Worm (Caenorhabditis elegans) whole organism, L1 larva: ENCODE data around the gene nhr-96.

ENCODE experiments used
- aly-2 ChIP-seq: fragments of 150-350 bp; optimal IDR thresholded peaks from 2 replicates; lab custom pipeline; 2014; ENCODE audit warnings: missing biosample characterization, missing genetic modification characterization
- ceh-88 ChIP-seq: fragments of 200-800 bp; sonication (Bioruptor generic); IDR thresholded peaks from 2 replicates; pipeline ENCODE4 v1.3.6; 2022; ENCODE audit warnings: missing genetic modification characterization, missing compliant biosample characterization
- ceh-90 ChIP-seq: sonication (generic microtip); optimal IDR thresholded peaks from 2 replicates; lab custom pipeline; 2016; ENCODE audit warnings: missing genetic modification characterization, missing compliant biosample characterization
- egl-27 ChIP-seq, 2 experiments: fragments of 150-350 bp in 1 of 2; sonication (generic microtip); optimal IDR thresholded peaks; 3 replicates each; lab custom pipeline; 2017 to 2018; ENCODE audit warnings: missing biosample characterization in 2 of 2, missing genetic modification characterization in 2 of 2, missing genetic modification reagents in 2 of 2
- fkh-8 ChIP-seq: sonication (generic microtip); optimal IDR thresholded peaks from 2 replicates; lab custom pipeline; 2016; ENCODE audit warnings: mild to moderate bottlenecking, missing genetic modification characterization, missing compliant biosample characterization
- grh-1 ChIP-seq: fragments of 200-800 bp; sonication (Bioruptor generic); IDR thresholded peaks from 2 replicates; pipeline ENCODE4 v1.3.6; 2022; ENCODE audit warnings: missing genetic modification reagents, missing genetic modification characterization, missing compliant biosample characterization
- lin-13 ChIP-seq: fragments of 150-350 bp; optimal IDR thresholded peaks from 2 replicates; lab custom pipeline; 2014; ENCODE audit warnings: missing biosample characterization, missing genetic modification reagents, missing genetic modification characterization
- mep-1 ChIP-seq: fragments of 150-350 bp; optimal IDR thresholded peaks from 2 replicates; lab custom pipeline; 2014; ENCODE audit warnings: missing biosample characterization, missing genetic modification characterization
- nhr-19 ChIP-seq: fragments of 200-800 bp; sonication (Bioruptor generic); conservative IDR thresholded peaks from 2 replicates; pipeline ENCODE4 v1.3.6; 2022; ENCODE audit warnings: missing genetic modification characterization, missing compliant biosample characterization
- nhr-28 ChIP-seq: fragments of 150-350 bp; optimal IDR thresholded peaks from 2 replicates; lab custom pipeline; 2014; ENCODE audit warnings: missing biosample characterization, missing genetic modification characterization
- nhr-76 ChIP-seq: sonication (generic microtip); optimal IDR thresholded peaks from 2 replicates; lab custom pipeline; 2017; ENCODE audit warnings: missing biosample characterization, missing genetic modification characterization
- pqm-1 ChIP-seq: sonication (generic microtip); optimal IDR thresholded peaks from 3 replicates; lab custom pipeline; 2017; ENCODE audit warnings: missing biosample characterization, missing genetic modification characterization
- unc-62 ChIP-seq: fragments of 150-350 bp; optimal IDR thresholded peaks from 2 replicates; lab custom pipeline; 2014; ENCODE audit warnings: missing biosample characterization, missing genetic modification reagents, missing genetic modification characterization
- zag-1 ChIP-seq: fragments of 150-350 bp; optimal IDR thresholded peaks from 2 replicates; lab custom pipeline; 2014; ENCODE audit warnings: missing biosample characterization, missing genetic modification characterization

ce11 chrV:2281499-2281898 is 48.2 kb downstream of the nhr-96 start, which contains the start of gene nhr-228:
- no peak for TF ChIP-seq lin-13 (GFP tag; lab: Kevin White, UChicago)
- no peak for TF ChIP-seq egl-27 (tag; optimal IDR thresholded peaks at IDR 0.05; lab: Kevin White, UChicago)
- TF ChIP-seq fkh-8, result peak; percentile 35
- TF ChIP-seq pqm-1 (tag; lab: Kevin White, UChicago), result no peak
- no peak for TF ChIP-seq ceh-90 (tag; lab: Kevin White, UChicago)
- no peak for TF ChIP-seq nhr-28
- TF ChIP-seq unc-62 (GFP tag; lab: Kevin White, UChicago), result no peak
- no peak for TF ChIP-seq aly-2 (tag; lab: Kevin White, UChicago)
- no peak for TF ChIP-seq ceh-88
- TF ChIP-seq zag-1 (tag; lab: Kevin White, UChicago), result no peak
- TF ChIP-seq grh-1, result no peak
- no peak for TF ChIP-seq nhr-76 (tag; lab: Kevin White, UChicago)
- peak; percentile 64 for TF ChIP-seq mep-1 (tag; lab: Kevin White, UChicago)
- no peak for TF ChIP-seq nhr-19 (GFP tag; lab: Robert Waterston, UW)
